Worm (Caenorhabditis elegans) whole organism, young adult: ENCODE data around the gene H10D18.1.

Source experiments
- B0035.1 ChIP-seq: sonication (generic microtip); optimal IDR thresholded peaks from 2 replicates; lab custom pipeline; 2016; ENCODE audit warnings: missing genetic modification characterization, mild to moderate bottlenecking, missing compliant biosample characterization, missing genotype, missing genetic modification reagents
- B0261.1 ChIP-seq: sonication (generic microtip); optimal IDR thresholded peaks from 2 replicates; lab custom pipeline; 2016; ENCODE audit warnings: mild to moderate bottlenecking, missing genetic modification characterization, moderate library complexity, missing compliant biosample characterization
- F23B12.7 ChIP-seq: sonication (generic microtip); optimal IDR thresholded peaks from 2 replicates; lab custom pipeline; 2017; ENCODE audit warnings: missing genetic modification characterization, mild to moderate bottlenecking, missing compliant biosample characterization, antibody characterized with exemption, moderate library complexity; ENCODE audit not compliant: insufficient read depth
- bed-2 ChIP-seq: fragments of 200-800 bp; sonication (Bioruptor generic); IDR thresholded peaks from 2 replicates; pipeline ENCODE4 v1.3.6; 2022; ENCODE audit warnings: missing genetic modification reagents, missing genetic modification characterization, missing compliant biosample characterization
- cebp-1 ChIP-seq, 2 experiments: fragments of 200-800 bp in 1 of 2; sonication (Bioruptor generic) in 1 of 2; sonication (generic microtip) in 1 of 2; IDR thresholded peaks in 1 of 2; optimal IDR thresholded peaks in 1 of 2; 2 replicates each; pipeline versions ENCODE4 v1.3.6 to Lab custom; 2017 to 2022; ENCODE audit warnings: missing compliant biosample characterization in 2 of 2, missing genetic modification characterization in 2 of 2, mild to moderate bottlenecking in 1 of 2, missing genetic modification reagents in 1 of 2, moderate library complexity in 1 of 2
- dpl-1 ChIP-seq: fragments of 150-350 bp; optimal IDR thresholded peaks from 2 replicates; lab custom pipeline; 2014; ENCODE audit warnings: missing biosample characterization, missing genetic modification reagents, missing genetic modification characterization
- egrh-3 ChIP-seq: fragments of 200-800 bp; sonication (Bioruptor generic); IDR thresholded peaks from 2 replicates; pipeline ENCODE4 v1.3.6; 2022; ENCODE audit warnings: missing genetic modification reagents, missing genetic modification characterization, missing compliant biosample characterization
- nfya-2 ChIP-seq: fragments of 200-800 bp; sonication (Bioruptor generic); IDR thresholded peaks from 2 replicates; pipeline ENCODE4 v1.3.6; 2022; ENCODE audit warnings: missing genetic modification reagents, missing genetic modification characterization, missing compliant biosample characterization
- pha-4 ChIP-seq: fragments of 150-350 bp; sonication (generic microtip); optimal IDR thresholded peaks from 2 replicates; lab custom pipeline; 2014; ENCODE audit warnings: missing biosample characterization, missing genetic modification reagents, missing genetic modification characterization
- rec-8 ChIP-seq, 2 experiments: sonication (generic microtip); optimal IDR thresholded peaks; 2 replicates each; lab custom pipeline; 2016; ENCODE audit warnings: mild to moderate bottlenecking in 2 of 2, missing genetic modification characterization in 2 of 2, missing genetic modification reagents in 2 of 2, missing genotype in 2 of 2, missing biosample characterization in 1 of 2, missing compliant biosample characterization in 1 of 2, moderate library complexity in 1 of 2
- unc-130 ChIP-seq: sonication (generic microtip); optimal IDR thresholded peaks from 2 replicates; lab custom pipeline; 2016; ENCODE audit warnings: missing genetic modification reagents, missing genetic modification characterization, missing compliant biosample characterization
- xnd-1 ChIP-seq: sonication (generic microtip); optimal IDR thresholded peaks from 2 replicates; lab custom pipeline; 2016; ENCODE audit warnings: missing genotype, missing genetic modification reagents, missing genetic modification characterization, missing compliant biosample characterization
- ztf-18 ChIP-seq: sonication (generic microtip); optimal IDR thresholded peaks from 2 replicates; lab custom pipeline; 2016; ENCODE audit warnings: missing genotype, mild to moderate bottlenecking, missing genetic modification characterization, missing compliant biosample characterization
- ztf-25 ChIP-seq: fragments of 200-800 bp; sonication (Bioruptor generic); IDR thresholded peaks from 2 replicates; pipeline ENCODE4 v1.3.6; 2022; ENCODE audit warnings: missing genetic modification reagents, missing genetic modification characterization, missing compliant biosample characterization

ce11 chrV:3790424-3790823, 24.6 kb upstream of the H10D18.1 start:
- no peak for TF ChIP-seq xnd-1 (tag; lab: Kevin White, UChicago)
- no peak for TF ChIP-seq cebp-1 (GFP tag; IDR thresholded peaks at IDR 0.05; lab: Robert Waterston, UW)
- TF ChIP-seq cebp-1 (tag; optimal IDR thresholded peaks at IDR 0.05; lab: Kevin White, UChicago), result no peak
- TF ChIP-seq pha-4 (tag; lab: Kevin White, UChicago), result no peak
- TF ChIP-seq B0035.1 (tag; lab: Kevin White, UChicago), result no peak
- no peak for TF ChIP-seq F23B12.7 (tag; lab: Kevin White, UChicago)
- TF ChIP-seq B0261.1 (tag; lab: Kevin White, UChicago), result no peak
- TF ChIP-seq rec-8 (tag; optimal IDR thresholded peaks at IDR 0.05; lab: Kevin White, UChicago), result no peak
- no peak for TF ChIP-seq nfya-2
- TF ChIP-seq unc-130 (GFP tag; lab: Kevin White, UChicago), result no peak
- TF ChIP-seq egrh-3 (GFP tag; lab: Robert Waterston, UW), result peak; percentile 37; the same call in 1 of the 2 replicates
- TF ChIP-seq ztf-25 (GFP tag; lab: Robert Waterston, UW), result no peak
- no peak for TF ChIP-seq ztf-18 (tag; lab: Kevin White, UChicago)
- TF ChIP-seq dpl-1 (GFP tag; lab: Kevin White, UChicago), result no peak
- no peak for TF ChIP-seq bed-2 (GFP tag; lab: Robert Waterston, UW)
